Worm (Caenorhabditis elegans) whole organism, young adult: ENCODE measurements around the gene suf-1.

Experiments
- F49E8.2 ChIP-seq: sonication (generic microtip); optimal IDR thresholded peaks from 3 replicates; lab custom pipeline; 2017; ENCODE audit warnings: missing genetic modification characterization, mild to moderate bottlenecking, missing compliant biosample characterization, antibody characterized with exemption, moderate library complexity; ENCODE audit not compliant: insufficient read depth
- F52B5.7 ChIP-seq: sonication (generic microtip); optimal IDR thresholded peaks from 2 replicates; lab custom pipeline; 2016; ENCODE audit warnings: mild to moderate bottlenecking, missing genetic modification characterization, missing compliant biosample characterization
- Y56A3A.18 ChIP-seq: fragments of 200-800 bp; sonication (Bioruptor generic); IDR thresholded peaks from 2 replicates; pipeline ENCODE4 v1.3.6; 2022; ENCODE audit warnings: missing genetic modification reagents, missing genetic modification characterization, missing compliant biosample characterization
- ama-1 ChIP-seq, 3 experiments: fragments of 150-350 bp in 1 of 3; sonication (generic microtip) in 2 of 3; optimal IDR thresholded peaks; 2 replicates each; lab custom pipeline; 2014 to 2018; ENCODE audit warnings: missing biosample characterization in 2 of 3, missing genetic modification characterization in 2 of 3, missing genetic modification reagents in 2 of 3
- ccch-3 ChIP-seq: fragments of 200-800 bp; sonication (Bioruptor generic); optimal IDR thresholded peaks from 2 replicates; lab custom pipeline; 2018; ENCODE audit warnings: mild to moderate bottlenecking, missing genetic modification characterization, missing compliant biosample characterization
- nhr-90 ChIP-seq: sonication (generic microtip); optimal IDR thresholded peaks from 2 replicates; lab custom pipeline; 2016; ENCODE audit warnings: missing genotype, mild to moderate bottlenecking, missing genetic modification characterization, missing compliant biosample characterization
- sptf-2 ChIP-seq: fragments of 200-800 bp; sonication (Bioruptor generic); optimal IDR thresholded peaks from 2 replicates; lab custom pipeline; 2018; ENCODE audit warnings: mild to moderate bottlenecking, missing genetic modification characterization, missing compliant biosample characterization

DNA sequence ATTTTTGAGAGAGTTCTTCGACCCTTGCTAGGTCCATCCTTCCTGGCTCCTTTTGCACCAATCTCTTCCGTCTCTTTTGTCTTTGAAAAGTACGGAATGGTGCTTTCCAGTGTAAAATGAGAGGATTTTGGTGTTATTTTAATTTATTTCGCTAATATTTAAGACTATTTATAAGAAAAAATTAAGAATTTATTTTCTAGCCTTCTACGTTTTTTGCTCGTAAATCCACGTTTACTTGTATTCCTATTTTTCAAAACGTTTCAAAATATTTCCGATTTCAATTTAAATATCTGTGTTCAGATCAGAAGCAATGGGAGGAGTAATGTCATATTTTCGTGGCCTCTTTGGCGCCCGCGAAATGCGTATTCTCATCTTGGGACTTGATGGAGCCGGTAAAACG is 21.9 kb upstream of the suf-1 start, which contains the start of gene arl-1:
- no peak for TF ChIP-seq sptf-2 (GFP tag; lab: Kevin White, UChicago)
- TF ChIP-seq F52B5.7 (tag; lab: Kevin White, UChicago): no peak
- no peak for TF ChIP-seq F49E8.2 (tag; lab: Kevin White, UChicago)
- TF ChIP-seq ama-1 (optimal IDR thresholded peaks at IDR 0.05; lab: Kevin White, UChicago): no peak
- TF ChIP-seq ama-1 (GFP tag; optimal IDR thresholded peaks at IDR 0.05; lab: Kevin White, UChicago): no peak
- TF ChIP-seq ccch-3: no peak
- no peak for TF ChIP-seq Y56A3A.18
- no peak for TF ChIP-seq nhr-90 (tag; lab: Kevin White, UChicago)
